Worm (Caenorhabditis elegans): ENCODE results near the gene pho-1.

DNA sequence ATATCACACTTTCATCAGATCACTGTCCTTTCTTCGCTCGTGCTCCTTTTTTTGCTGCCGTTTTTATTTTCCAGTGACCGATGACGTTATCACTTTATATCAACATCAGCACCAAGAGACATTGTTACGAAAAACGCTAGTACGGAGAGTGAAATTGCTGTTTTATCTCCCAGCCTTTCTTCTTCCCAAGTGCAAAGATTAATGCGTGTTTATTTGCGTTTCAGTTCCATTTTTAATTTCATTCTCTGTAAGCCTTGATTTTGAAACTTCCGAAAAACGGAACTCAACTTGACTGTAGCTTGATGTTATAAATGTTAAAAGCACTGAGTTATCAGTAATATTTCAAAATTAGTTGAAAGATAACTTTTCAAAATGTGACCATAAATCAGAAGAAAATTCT is 48.8 kb downstream of the pho-1 start:
- TF ChIP-seq snpc-4 (tag; optimal IDR thresholded peaks at IDR 0.05) (no peak), lin-39 (tag; optimal IDR thresholded peaks at IDR 0.05) (no peak), ZK546.5 (tag; optimal IDR thresholded peaks at IDR 0.05) (no peak), unc-62 (GFP tag; optimal IDR thresholded peaks at IDR 0.05) (no peak), jun-1 (tag; optimal IDR thresholded peaks at IDR 0.05) (no peak), eor-1 (tag; optimal IDR thresholded peaks at IDR 0.05) (no peak), nhr-237 (tag; optimal IDR thresholded peaks at IDR 0.05) (no peak)

Measured in whole organism, L3 larva.